Worm (Caenorhabditis elegans) whole organism, mixed stage, embryonic: ENCODE measurements around the gene clec-163.

ENCODE experiments used
- M03D4.4 ChIP-seq: sonication (generic microtip); optimal IDR thresholded peaks from 2 replicates; lab custom pipeline; 2017; ENCODE audit warnings: mild to moderate bottlenecking, missing genetic modification characterization, missing compliant biosample characterization
- bed-3 ChIP-seq: fragments of 200-800 bp; sonication (Bioruptor generic); optimal IDR thresholded peaks from 3 replicates; lab custom pipeline; 2018; ENCODE audit warnings: mild to moderate bottlenecking, missing genetic modification characterization, moderate library complexity, missing compliant biosample characterization
- blmp-1 ChIP-seq: fragments of 150-350 bp; optimal IDR thresholded peaks from 2 replicates; lab custom pipeline; 2014; ENCODE audit warnings: missing biosample characterization, missing genetic modification characterization
- ceh-39 ChIP-seq: fragments of 150-350 bp; optimal IDR thresholded peaks from 2 replicates; lab custom pipeline; 2014; ENCODE audit warnings: missing biosample characterization, missing genetic modification characterization
- ceh-43 ChIP-seq: fragments of 200-800 bp; sonication (Bioruptor generic); optimal IDR thresholded peaks from 2 replicates; lab custom pipeline; 2018; ENCODE audit warnings: mild to moderate bottlenecking, missing genetic modification characterization, moderate library complexity, missing compliant biosample characterization
- ceh-83 ChIP-seq: fragments of 200-800 bp; sonication (Bioruptor generic); optimal IDR thresholded peaks from 2 replicates; lab custom pipeline; 2018; ENCODE audit warnings: mild to moderate bottlenecking, missing genetic modification characterization, missing compliant biosample characterization
- ces-1 ChIP-seq: fragments of 150-350 bp; optimal IDR thresholded peaks from 2 replicates; lab custom pipeline; 2014; ENCODE audit warnings: missing biosample characterization, missing genetic modification reagents, missing genetic modification characterization
- drap-1 ChIP-seq: fragments of 200-800 bp; sonication (Bioruptor generic); optimal IDR thresholded peaks from 3 replicates; lab custom pipeline; 2018; ENCODE audit warnings: mild to moderate bottlenecking, missing genetic modification characterization, missing compliant biosample characterization
- elt-3 ChIP-seq: fragments of 150-350 bp; optimal IDR thresholded peaks from 2 replicates; lab custom pipeline; 2014; ENCODE audit warnings: missing biosample characterization, missing genetic modification characterization
- flh-1 ChIP-seq: fragments of 200-800 bp; sonication (Bioruptor generic); optimal IDR thresholded peaks from 2 replicates; lab custom pipeline; 2018; ENCODE audit warnings: mild to moderate bottlenecking, missing genetic modification characterization, moderate library complexity, missing compliant biosample characterization
- ham-2 ChIP-seq: fragments of 200-800 bp; sonication (Bioruptor generic); optimal IDR thresholded peaks from 2 replicates; lab custom pipeline; 2018; ENCODE audit warnings: mild to moderate bottlenecking, missing genetic modification characterization, missing compliant biosample characterization
- hlh-1 ChIP-seq: fragments of 150-350 bp; optimal IDR thresholded peaks from 2 replicates; lab custom pipeline; 2014; ENCODE audit warnings: missing biosample characterization, missing genetic modification reagents, missing genetic modification characterization
- lin-13 ChIP-seq: fragments of 150-350 bp; optimal IDR thresholded peaks from 2 replicates; lab custom pipeline; 2014; ENCODE audit warnings: missing biosample characterization, missing genetic modification characterization
- lin-32 ChIP-seq: fragments of 200-800 bp; sonication (Bioruptor generic); optimal IDR thresholded peaks from 2 replicates; lab custom pipeline; 2018; ENCODE audit warnings: mild to moderate bottlenecking, missing genetic modification characterization, missing compliant biosample characterization
- lsy-2 ChIP-seq: fragments of 150-350 bp; optimal IDR thresholded peaks from 2 replicates; lab custom pipeline; 2014; ENCODE audit warnings: missing biosample characterization, missing genetic modification characterization
- mab-5 ChIP-seq: fragments of 150-350 bp; optimal IDR thresholded peaks from 2 replicates; lab custom pipeline; 2014; ENCODE audit warnings: missing biosample characterization, missing genetic modification characterization
- mls-2 ChIP-seq: sonication (generic microtip); optimal IDR thresholded peaks from 2 replicates; lab custom pipeline; 2016; ENCODE audit warnings: mild to moderate bottlenecking, missing genetic modification characterization, moderate library complexity, missing compliant biosample characterization
- nhr-12 ChIP-seq: fragments of 150-350 bp; optimal IDR thresholded peaks from 2 replicates; lab custom pipeline; 2014; ENCODE audit warnings: missing biosample characterization, missing genetic modification characterization
- nhr-2 ChIP-seq: fragments of 150-350 bp; optimal IDR thresholded peaks from 2 replicates; lab custom pipeline; 2014; ENCODE audit warnings: missing biosample characterization, missing genetic modification characterization
- nhr-237 ChIP-seq: fragments of 150-350 bp; optimal IDR thresholded peaks from 2 replicates; lab custom pipeline; 2014; ENCODE audit warnings: missing biosample characterization, missing genetic modification characterization
- nhr-28 ChIP-seq: fragments of 150-350 bp; optimal IDR thresholded peaks from 2 replicates; lab custom pipeline; 2014; ENCODE audit warnings: missing biosample characterization, missing genetic modification characterization
- pha-4 ChIP-seq: fragments of 150-350 bp; optimal IDR thresholded peaks from 2 replicates; lab custom pipeline; 2018; ENCODE audit warnings: missing biosample characterization, missing genetic modification reagents, missing genetic modification characterization
- snpc-4 ChIP-seq: fragments of 150-350 bp; optimal IDR thresholded peaks from 2 replicates; lab custom pipeline; 2014; ENCODE audit warnings: missing biosample characterization, missing genetic modification characterization
- tbx-8 ChIP-seq: fragments of 200-800 bp; sonication (Bioruptor generic); optimal IDR thresholded peaks from 2 replicates; lab custom pipeline; 2018; ENCODE audit warnings: mild to moderate bottlenecking, missing genetic modification characterization, moderate library complexity, missing compliant biosample characterization
- unc-120 ChIP-seq: sonication (generic microtip); optimal IDR thresholded peaks from 2 replicates; lab custom pipeline; 2017; ENCODE audit warnings: missing genetic modification characterization, missing compliant biosample characterization; ENCODE audit not compliant: poor library complexity, severe bottlenecking
- zip-8 ChIP-seq: fragments of 150-350 bp; optimal IDR thresholded peaks from 2 replicates; lab custom pipeline; 2014; ENCODE audit warnings: missing biosample characterization, missing genetic modification characterization
- ztf-11 ChIP-seq: fragments of 150-350 bp; optimal IDR thresholded peaks from 2 replicates; lab custom pipeline; 2014; ENCODE audit warnings: missing biosample characterization, missing genetic modification characterization

clec-163 gene

ce11 chrIII:10759050-10760023 is 34.8 kb upstream of the clec-163 start, which contains the start of gene tasp-1 (continued):
- TF ChIP-seq elt-3 (tag; lab: Kevin White, UChicago) (peak; percentile 88), snpc-4 (tag; lab: Kevin White, UChicago) (no peak), unc-120 (tag; lab: Kevin White, UChicago) (peak; percentile 97), tbx-8 (GFP tag; lab: Kevin White, UChicago) (peak; percentile 97), mls-2 (peak; percentile 99), ceh-39 (tag; lab: Kevin White, UChicago) (peak; percentile 99), lin-13 (tag; lab: Kevin White, UChicago) (peak; percentile 100), flh-1 (GFP tag; lab: Kevin White, UChicago) (peak; percentile 73), ztf-11 (tag; lab: Kevin White, UChicago) (peak; percentile 99)

DNA sequence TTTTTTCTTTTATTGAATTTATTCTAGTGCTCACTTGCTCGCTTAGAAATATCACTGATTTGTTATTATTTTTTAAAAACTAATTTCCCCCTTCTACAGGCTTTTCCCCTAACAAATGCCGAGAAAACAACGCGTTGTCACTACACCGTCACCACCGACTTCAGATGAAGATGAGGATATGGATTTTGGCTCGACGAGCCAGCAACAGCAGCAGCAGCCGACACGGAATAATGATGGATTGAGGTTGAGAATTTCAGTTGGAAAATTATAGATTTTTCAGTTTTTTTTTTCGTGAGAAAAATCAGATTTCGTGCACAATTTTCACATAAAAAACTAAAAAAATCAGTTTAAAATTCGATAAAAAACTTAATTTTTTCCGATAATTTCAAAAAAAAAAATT is 31.1 kb upstream of the clec-163 start, which contains the start of gene dpy-28:
Gene dpy-28, plus strand, starts transcription at position 100 of the 400 bp plus-strand sequence.
- TF ChIP-seq ceh-43 (no peak), hlh-1 (tag; lab: Kevin White, UChicago) (no peak), tbx-8 (GFP tag; lab: Kevin White, UChicago) (no peak), drap-1 (GFP tag; lab: Kevin White, UChicago) (no peak), elt-3 (tag; lab: Kevin White, UChicago) (no peak), lin-32 (GFP tag; lab: Kevin White, UChicago) (no peak), zip-8 (tag; lab: Kevin White, UChicago) (no peak), M03D4.4 (tag; lab: Kevin White, UChicago) (no peak), mab-5 (tag; lab: Kevin White, UChicago) (no peak)

- no peak for TF ChIP-seq nhr-12
- no peak for TF ChIP-seq blmp-1
- TF ChIP-seq nhr-2, result no peak
Measured at ce11 chrIII:10769693-10770092, 24.5 kb upstream of the clec-163 start.

- TF ChIP-seq lin-32 (GFP tag; lab: Kevin White, UChicago) (no peak), ceh-83 (GFP tag; lab: Kevin White, UChicago) (no peak), zip-8 (tag; lab: Kevin White, UChicago) (no peak), nhr-28 (tag; lab: Kevin White, UChicago) (no peak), hlh-1 (tag; lab: Kevin White, UChicago) (no peak), drap-1 (GFP tag; lab: Kevin White, UChicago) (no peak), ham-2 (GFP tag; lab: Kevin White, UChicago) (no peak), unc-120 (tag; lab: Kevin White, UChicago) (no peak), nhr-2 (no peak)
Measured at ce11 chrIII:10781553-10781952, 12.6 kb upstream of the clec-163 start, which contains the start of gene ptr-19. ptr-19 (plus strand) TSS chrIII:10781853.

DNA sequence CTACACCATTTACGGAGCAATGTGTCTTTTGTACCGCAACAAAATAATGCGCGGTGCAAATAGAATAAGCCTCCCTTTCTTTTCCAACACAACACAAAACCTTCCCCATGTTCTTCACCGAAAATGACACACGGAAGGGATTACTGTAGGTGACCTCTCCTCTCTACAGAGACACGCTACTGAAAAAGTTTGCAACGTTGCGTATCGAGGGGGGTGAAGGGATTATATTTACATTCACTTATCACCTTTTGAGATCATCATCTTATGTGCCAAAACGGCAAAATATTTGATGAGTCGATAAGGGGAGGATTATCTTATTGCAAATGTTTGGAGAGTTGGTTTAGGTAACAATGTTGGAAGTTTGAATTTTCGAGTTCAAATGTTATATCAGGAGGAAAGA is 11.1 kb upstream of the clec-163 start:
- TF ChIP-seq lsy-2, result no peak
- no peak for TF ChIP-seq hlh-1 (tag; lab: Kevin White, UChicago)
- TF ChIP-seq pha-4 (tag; lab: Kevin White, UChicago), result no peak
- TF ChIP-seq ceh-83 (GFP tag; lab: Kevin White, UChicago), result no peak
- TF ChIP-seq ham-2 (GFP tag; lab: Kevin White, UChicago), result no peak
- TF ChIP-seq flh-1 (GFP tag; lab: Kevin White, UChicago), result no peak
- TF ChIP-seq elt-3 (tag; lab: Kevin White, UChicago), result no peak
- TF ChIP-seq nhr-237 (tag; lab: Kevin White, UChicago), result no peak
- TF ChIP-seq drap-1 (GFP tag; lab: Kevin White, UChicago), result no peak
- TF ChIP-seq bed-3 (GFP tag; lab: Kevin White, UChicago), result no peak

DNA sequence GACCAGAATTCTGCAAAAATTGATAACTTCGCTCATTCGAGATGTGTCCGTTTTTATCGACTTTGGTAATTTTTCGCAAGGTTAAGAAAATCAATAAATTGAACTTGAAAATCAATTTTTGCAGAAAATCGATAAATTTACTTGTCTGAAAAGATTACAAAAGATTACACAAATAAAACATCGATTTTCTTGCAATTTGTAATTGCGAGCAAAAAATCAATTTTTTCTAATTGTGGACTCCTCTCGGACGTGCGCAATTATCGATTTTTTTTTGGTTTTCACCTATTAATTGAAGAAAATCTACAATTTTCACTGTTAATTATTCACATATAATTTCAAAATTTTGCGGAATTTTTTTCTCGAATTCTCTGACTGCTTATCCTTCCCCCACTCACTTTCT is 2.9 kb upstream of the clec-163 start:
- no peak for TF ChIP-seq ces-1 (GFP tag; lab: Kevin White, UChicago)
- TF ChIP-seq mab-5 (tag; lab: Kevin White, UChicago), result no peak
- TF ChIP-seq drap-1 (GFP tag; lab: Kevin White, UChicago), result no peak
- no peak for TF ChIP-seq nhr-12
